Worm (Caenorhabditis elegans): ENCODE results near the gene gpd-3.

- TF ChIP-seq tbx-37 (GFP tag; conservative IDR thresholded peaks at IDR 0.05) (no peak), B0310.2 (tag; optimal IDR thresholded peaks at IDR 0.05) (no peak), sea-1 (GFP tag; conservative IDR thresholded peaks at IDR 0.05) (no peak), F13C5.2 (tag; optimal IDR thresholded peaks at IDR 0.05) (no peak), aly-1 (tag; optimal IDR thresholded peaks at IDR 0.05) (no peak), ama-1 (optimal IDR thresholded peaks at IDR 0.05) (no peak), tbx-11 (GFP tag; IDR thresholded peaks at IDR 0.05) (no peak), pes-1 (GFP tag; IDR thresholded peaks at IDR 0.05) (no peak), tra-4 (tag; optimal IDR thresholded peaks at IDR 0.05) (no peak), flt-1 (GFP tag; IDR thresholded peaks at IDR 0.05) (no peak), ceh-13 (GFP tag; optimal IDR thresholded peaks at IDR 0.05) (no peak), scrt-1 (GFP tag; IDR thresholded peaks at IDR 0.05) (no peak), ceh-36 (tag; optimal IDR thresholded peaks at IDR 0.05) (no peak)
These were observed 1.4 kb upstream of the gpd-3 start, which contains the start of gene gpd-2 for ce11 chrX:3114306-3115133.
